Worm (Caenorhabditis elegans) whole organism, L4 larva: ENCODE measurements around the gene C03G6.6.
A peak's percentile ranks its signal among the peaks of the same experiment; 100 is the strongest.

Experiments used
- D1046.2 ChIP-seq: fragments of 200-800 bp; sonication (Bioruptor generic); IDR thresholded peaks from 2 replicates; pipeline ENCODE4 v1.3.6; 2022; ENCODE audit warnings: missing genetic modification characterization, missing compliant biosample characterization
- F49E8.2 ChIP-seq: sonication (generic microtip); optimal IDR thresholded peaks from 2 replicates; lab custom pipeline; 2016; ENCODE audit warnings: missing compliant biosample characterization, mild to moderate bottlenecking, missing genetic modification characterization, borderline replicate concordance
- ama-1 ChIP-seq: fragments of 150-350 bp; optimal IDR thresholded peaks from 2 replicates; lab custom pipeline; 2014; ENCODE audit warnings: inconsistent platforms, mixed read lengths
- fos-1 ChIP-seq: fragments of 150-350 bp; optimal IDR thresholded peaks from 2 replicates; lab custom pipeline; 2014; ENCODE audit warnings: missing biosample characterization, missing genetic modification characterization
- hlh-30 ChIP-seq: sonication (generic microtip); optimal IDR thresholded peaks from 2 replicates; lab custom pipeline; 2017; ENCODE audit warnings: antibody characterized with exemption, mild to moderate bottlenecking, missing genetic modification characterization, missing compliant biosample characterization; ENCODE audit not compliant: insufficient read depth
- lin-15B ChIP-seq: fragments of 150-350 bp; sonication (generic microtip); optimal IDR thresholded peaks from 3 replicates; lab custom pipeline; 2014; ENCODE audit warnings: missing biosample characterization, missing genetic modification characterization
- mep-1 ChIP-seq: fragments of 150-350 bp; sonication (generic microtip); optimal IDR thresholded peaks from 3 replicates; lab custom pipeline; 2014; ENCODE audit warnings: missing biosample characterization, missing genetic modification characterization
- mxl-2 ChIP-seq: fragments of 200-800 bp; sonication (Bioruptor generic); conservative IDR thresholded peaks from 2 replicates; pipeline ENCODE4 v1.3.6; 2022; ENCODE audit warnings: missing genetic modification reagents, missing genetic modification characterization, missing compliant biosample characterization
- nhr-25 ChIP-seq: sonication (generic microtip); optimal IDR thresholded peaks from 2 replicates; lab custom pipeline; 2017; ENCODE audit warnings: missing genetic modification characterization, mild to moderate bottlenecking, missing compliant biosample characterization, antibody characterized with exemption, moderate library complexity, borderline replicate concordance; ENCODE audit not compliant: insufficient read depth
- skn-1 ChIP-seq: fragments of 150-350 bp; optimal IDR thresholded peaks from 2 replicates; lab custom pipeline; 2014; ENCODE audit warnings: missing biosample characterization, missing genetic modification characterization
- unc-39 ChIP-seq: sonication (generic microtip); optimal IDR thresholded peaks from 2 replicates; lab custom pipeline; 2017; ENCODE audit warnings: missing biosample characterization, missing genetic modification characterization
- unc-62 ChIP-seq, 3 experiments: fragments of 150-350 bp in 1 of 3; sonication (generic microtip); optimal IDR thresholded peaks in 2 of 3; peaks in 1 of 3; 1 replicate in 1 of 3; 2 replicates in 2 of 3; lab custom pipeline; 2014 to 2017; ENCODE audit warnings: missing biosample characterization in 3 of 3, missing genetic modification characterization in 3 of 3, missing genetic modification reagents in 3 of 3, missing genotype in 1 of 3

- TF ChIP-seq unc-39 (tag; lab: Kevin White, UChicago) (no peak), unc-62 (GFP tag; optimal IDR thresholded peaks at IDR 0.05 in 1 of 2; lab: Kevin White, UChicago) (peak in 1 of 2 experiments; percentile 66), unc-62 (tag; optimal IDR thresholded peaks at IDR 0.05; lab: Kevin White, UChicago) (no peak), fos-1 (tag; lab: Kevin White, UChicago) (no peak), nhr-25 (tag; lab: Kevin White, UChicago) (no peak), lin-15B (tag; lab: Kevin White, UChicago) (no peak), hlh-30 (no peak), D1046.2 (no peak), ama-1 (lab: Kevin White, UChicago) (no peak), mxl-2 (GFP tag; lab: Robert Waterston, UW) (no peak), mep-1 (tag; lab: Kevin White, UChicago) (no peak), skn-1 (tag; lab: Kevin White, UChicago) (no peak), F49E8.2 (no peak)
Observed at ce11 chrV:7386052-7386573, 28.9 kb downstream of the C03G6.6 start, which contains the start of gene srp-6.
